Fruit fly (Drosophila melanogaster) whole organism, embryonic: Measurements from ENCODE around the gene natalisin.

ENCODE experiments used
- ATbp ChIP-seq: fragments of 200-800 bp; sonication (Bioruptor generic); optimal IDR thresholded peaks from 2 replicates; lab custom pipeline; 2017; ENCODE audit warnings: missing biosample characterization, mild to moderate bottlenecking, missing genetic modification characterization, missing genetic modification reagents
- Ada2b ChIP-seq: fragments of 200-800 bp; sonication (Bioruptor generic); IDR thresholded peaks from 2 replicates; pipeline ENCODE4 v1.3.6; 2022; ENCODE audit warnings: missing biosample characterization, missing genetic modification characterization
- Atf-2 ChIP-seq: fragments of 200-800 bp; sonication (Bioruptor generic); optimal IDR thresholded peaks from 2 replicates; lab custom pipeline; 2016; ENCODE audit warnings: missing biosample characterization, missing genetic modification characterization
- Awh ChIP-seq: fragments of 200-800 bp; sonication (Bioruptor generic); IDR thresholded peaks from 2 replicates; pipeline ENCODE4, ENCODE4 v1.3.6; 2022; ENCODE audit warnings: missing biosample characterization, missing genetic modification characterization
- CG10267 ChIP-seq: fragments of 200-800 bp; sonication (Bioruptor generic); optimal IDR thresholded peaks from 2 replicates; lab custom pipeline; 2018; ENCODE audit warnings: missing biosample characterization, mild to moderate bottlenecking, missing genetic modification characterization, moderate library complexity
- CG10274 ChIP-seq: fragments of 200-800 bp; sonication (Bioruptor generic); optimal IDR thresholded peaks from 3 replicates; lab custom pipeline; 2017; ENCODE audit warnings: missing biosample characterization, mild to moderate bottlenecking, missing genetic modification characterization
- CG10959 ChIP-seq: fragments of 200-800 bp; sonication (Bioruptor generic); IDR thresholded peaks from 2 replicates; pipeline ENCODE4 v1.3.6; 2022; ENCODE audit warnings: missing biosample characterization, missing genetic modification characterization
- CG12744 ChIP-seq: fragments of 200-800 bp; sonication (Bioruptor generic); optimal IDR thresholded peaks from 2 replicates; lab custom pipeline; 2016; ENCODE audit warnings: missing biosample characterization, missing genetic modification characterization
- CG13894 ChIP-seq: fragments of 200-800 bp; sonication (Bioruptor generic); optimal IDR thresholded peaks from 3 replicates; lab custom pipeline; 2018; ENCODE audit warnings: missing biosample characterization, mild to moderate bottlenecking, missing genetic modification characterization, moderate library complexity
- CG14860 ChIP-seq: fragments of 200-800 bp; sonication (Bioruptor generic); IDR thresholded peaks from 3 replicates; pipeline ENCODE4 v1.3.6; 2022; ENCODE audit warnings: missing biosample characterization, missing genetic modification characterization; ENCODE audit not compliant: partially characterized antibody
- CG14965 ChIP-seq: fragments of 200-800 bp; sonication (Bioruptor generic); optimal IDR thresholded peaks from 2 replicates; lab custom pipeline; 2016; ENCODE audit warnings: missing biosample characterization, missing genetic modification characterization, borderline replicate concordance
- CG15269 ChIP-seq: fragments of 200-800 bp; sonication (Bioruptor generic); optimal IDR thresholded peaks from 2 replicates; lab custom pipeline; 2018; ENCODE audit warnings: missing biosample characterization, mild to moderate bottlenecking, missing genetic modification characterization, moderate library complexity
- CG16813 ChIP-seq: fragments of 200-800 bp; sonication (Bioruptor generic); IDR thresholded peaks from 3 replicates; pipeline ENCODE4 v1.3.6; 2022; ENCODE audit warnings: missing biosample characterization, missing genetic modification characterization; ENCODE audit not compliant: partially characterized antibody
- CG16815 ChIP-seq: fragments of 200-800 bp; sonication (Bioruptor generic); optimal IDR thresholded peaks from 3 replicates; lab custom pipeline; 2017; ENCODE audit warnings: missing biosample characterization, mild to moderate bottlenecking, missing genetic modification characterization
- CG32532 ChIP-seq: fragments of 200-800 bp; sonication (Bioruptor generic); IDR thresholded peaks from 2 replicates; pipeline ENCODE4 v1.3.6; 2022; ENCODE audit warnings: missing biosample characterization, missing genetic modification characterization
- CG4617 ChIP-seq: fragments of 200-800 bp; sonication (Bioruptor generic); optimal IDR thresholded peaks from 3 replicates; lab custom pipeline; 2016; ENCODE audit warnings: missing biosample characterization, missing genetic modification characterization, borderline replicate concordance
- CG4707 ChIP-seq: fragments of 200-800 bp; sonication (Bioruptor generic); optimal IDR thresholded peaks from 2 replicates; lab custom pipeline; 2018; ENCODE audit warnings: missing biosample characterization, mild to moderate bottlenecking, missing genetic modification characterization, moderate library complexity
- CG4854 ChIP-seq: fragments of 200-800 bp; sonication (Bioruptor generic); optimal IDR thresholded peaks from 2 replicates; lab custom pipeline; 2016; ENCODE audit warnings: missing biosample characterization, missing genetic modification characterization, inconsistent platforms
- CG6689 ChIP-seq: fragments of 200-800 bp; sonication (Bioruptor generic); IDR thresholded peaks from 2 replicates; pipeline ENCODE4 v1.3.6; 2022; ENCODE audit warnings: missing biosample characterization, missing genetic modification characterization
- CG6791 ChIP-seq: fragments of 200-800 bp; sonication (Bioruptor generic); IDR thresholded peaks from 3 replicates; pipeline ENCODE4 v1.3.6; 2022; ENCODE audit warnings: missing biosample characterization, missing genetic modification characterization; ENCODE audit not compliant: partially characterized antibody
- CG8388 ChIP-seq: fragments of 200-800 bp; sonication (Bioruptor generic); optimal IDR thresholded peaks from 2 replicates; lab custom pipeline; 2019; ENCODE audit warnings: missing biosample characterization, mild to moderate bottlenecking, missing genetic modification characterization, moderate library complexity
- CG9797 ChIP-seq: fragments of 200-800 bp; sonication (Bioruptor generic); optimal IDR thresholded peaks from 3 replicates; lab custom pipeline; 2018; ENCODE audit warnings: missing biosample characterization, mild to moderate bottlenecking, missing genetic modification characterization
- Camta ChIP-seq: fragments of 200-800 bp; sonication (Bioruptor generic); optimal IDR thresholded peaks from 2 replicates; lab custom pipeline; 2016; ENCODE audit warnings: missing biosample characterization, missing genetic modification characterization
- Dad ChIP-seq: fragments of 200-800 bp; sonication (Bioruptor generic); optimal IDR thresholded peaks from 3 replicates; lab custom pipeline; 2016; ENCODE audit warnings: missing biosample characterization, missing genetic modification characterization
- ERR ChIP-seq: fragments of 200-800 bp; sonication (Bioruptor generic); optimal IDR thresholded peaks from 2 replicates; lab custom pipeline; 2016; ENCODE audit warnings: missing biosample characterization, missing genetic modification characterization
- Ets65A ChIP-seq: fragments of 200-800 bp; sonication (Bioruptor generic); peaks from one replicate; lab custom pipeline; 2016; ENCODE audit warnings: missing biosample characterization, missing genetic modification characterization
- Hr78 ChIP-seq, 2 experiments: fragments of 200-800 bp in 1 of 2; fragments of >200 bp in 1 of 2; sonication (Bioruptor generic) in 1 of 2; optimal IDR thresholded peaks; 2 replicates each; lab custom pipeline; 2017 to 2019; ENCODE audit warnings: missing biosample characterization in 2 of 2, missing genetic modification characterization in 2 of 2, mild to moderate bottlenecking in 1 of 2, moderate library complexity in 1 of 2
- Opbp ChIP-seq: fragments of 200-800 bp; sonication (Bioruptor generic); IDR thresholded peaks from 3 replicates; pipeline ENCODE4 v1.3.6; 2022; ENCODE audit warnings: missing biosample characterization, missing genetic modification characterization; ENCODE audit not compliant: partially characterized antibody
- Sin3A ChIP-seq: fragments of >200 bp; optimal IDR thresholded peaks from 2 replicates; lab custom pipeline; 2018
- Sox100B ChIP-seq: fragments of 200-800 bp; sonication (Bioruptor generic); optimal IDR thresholded peaks from 3 replicates; lab custom pipeline; 2018; ENCODE audit warnings: missing biosample characterization, mild to moderate bottlenecking, missing genetic modification characterization
- Taf1 ChIP-seq: fragments of 200-800 bp; sonication (Bioruptor generic); IDR thresholded peaks from 2 replicates; pipeline ENCODE4 v1.3.6; 2022; ENCODE audit warnings: missing biosample characterization, missing genetic modification characterization
- Xrp1 ChIP-seq: fragments of 200-800 bp; sonication (Bioruptor generic); IDR thresholded peaks from 2 replicates; pipeline ENCODE4 v1.3.6; 2022; ENCODE audit warnings: missing biosample characterization, missing genetic modification characterization
- ab ChIP-seq: fragments of 200-800 bp; sonication (Bioruptor generic); optimal IDR thresholded peaks from 2 replicates; lab custom pipeline; 2016; ENCODE audit warnings: missing biosample characterization, missing genetic modification characterization
- ase ChIP-seq: fragments of 200-800 bp; sonication (Bioruptor generic); IDR thresholded peaks from 3 replicates; pipeline ENCODE4 v1.3.6; 2022; ENCODE audit warnings: missing biosample characterization, missing genetic modification characterization
- bowl ChIP-seq: fragments of 200-800 bp; sonication (Bioruptor generic); IDR thresholded peaks from 2 replicates; pipeline ENCODE4 v1.3.6; 2022; ENCODE audit warnings: missing biosample characterization, missing genetic modification characterization
- crol ChIP-seq: fragments of 200-800 bp; sonication (Bioruptor generic); IDR thresholded peaks from 2 replicates; pipeline ENCODE4 v1.3.6; 2022; ENCODE audit warnings: missing biosample characterization, missing genetic modification characterization
- dmrt11E ChIP-seq: fragments of 200-800 bp; sonication (Bioruptor generic); optimal IDR thresholded peaks from 3 replicates; lab custom pipeline; 2018; ENCODE audit warnings: missing biosample characterization, mild to moderate bottlenecking, missing genetic modification characterization, moderate library complexity
- dmrt99B ChIP-seq: fragments of 200-800 bp; sonication (Bioruptor generic); optimal IDR thresholded peaks from 2 replicates; lab custom pipeline; 2018; ENCODE audit warnings: missing biosample characterization, mild to moderate bottlenecking, missing genetic modification characterization, moderate library complexity
- fd102C ChIP-seq: fragments of 200-800 bp; sonication (Bioruptor generic); optimal IDR thresholded peaks from 2 replicates; lab custom pipeline; 2018; ENCODE audit warnings: missing biosample characterization, mild to moderate bottlenecking, missing genetic modification characterization, moderate library complexity
- gce ChIP-seq: fragments of 200-800 bp; sonication (Bioruptor generic); IDR thresholded peaks from 3 replicates; pipeline ENCODE4 v1.3.6; 2022; ENCODE audit warnings: missing biosample characterization, missing genetic modification characterization
- grau ChIP-seq: fragments of 200-800 bp; optimal IDR thresholded peaks from 3 replicates; lab custom pipeline; 2019; ENCODE audit warnings: missing biosample characterization, mild to moderate bottlenecking, missing genetic modification characterization, moderate library complexity
- gt ChIP-seq: fragments of 200-800 bp; sonication (Bioruptor generic); IDR thresholded peaks from 2 replicates; pipeline ENCODE4 v1.3.6; 2022; ENCODE audit warnings: missing biosample characterization, missing genetic modification characterization
- nerfin-1 ChIP-seq: fragments of 200-800 bp; sonication (Bioruptor generic); optimal IDR thresholded peaks from 3 replicates; lab custom pipeline; 2019; ENCODE audit warnings: missing biosample characterization, mild to moderate bottlenecking, missing genetic modification characterization, moderate library complexity
- odd ChIP-seq: fragments of 200-800 bp; sonication (Bioruptor generic); optimal IDR thresholded peaks from 2 replicates; lab custom pipeline; 2017; ENCODE audit warnings: missing biosample characterization, mild to moderate bottlenecking, missing genetic modification characterization
- pan ChIP-seq, 4 experiments: fragments of >200 bp in 3 of 4; fragments of 200-800 bp in 1 of 4; sonication (Bioruptor generic) in 1 of 4; optimal IDR thresholded peaks in 3 of 4; IDR thresholded peaks in 1 of 4; 2 replicates each; pipeline versions ENCODE4 v1.3.6 to Lab custom; 2017 to 2022; ENCODE audit warnings: missing biosample characterization in 2 of 4, missing genetic modification characterization in 2 of 4, mixed read lengths in 1 of 4
- pb ChIP-seq: fragments of 200-800 bp; sonication (Bioruptor generic); optimal IDR thresholded peaks from 3 replicates; lab custom pipeline; 2016; ENCODE audit warnings: missing biosample characterization, missing genetic modification characterization
- pros ChIP-seq: fragments of 200-800 bp; sonication (Bioruptor generic); optimal IDR thresholded peaks from 3 replicates; lab custom pipeline; 2019; ENCODE audit warnings: missing biosample characterization, mild to moderate bottlenecking, missing genetic modification characterization, moderate library complexity
- so ChIP-seq: fragments of 200-800 bp; sonication (Bioruptor generic); IDR thresholded peaks from 3 replicates; pipeline ENCODE4 v1.3.6; 2022; ENCODE audit warnings: missing biosample characterization, missing genetic modification characterization
- trh ChIP-seq: fragments of 200-800 bp; sonication (Bioruptor generic); optimal IDR thresholded peaks from 2 replicates; lab custom pipeline; 2016; ENCODE audit warnings: missing biosample characterization, missing genetic modification characterization
- zen2 ChIP-seq: fragments of 200-800 bp; sonication (Bioruptor generic); IDR thresholded peaks from 3 replicates; pipeline ENCODE4 v1.3.6; 2022; ENCODE audit warnings: missing biosample characterization, missing genetic modification characterization; ENCODE audit not compliant: partially characterized antibody

natalisin gene

dm6 chr3R:14421818-14422217 is 3.4 kb downstream of the natalisin start:
- peak; percentile 23 for TF ChIP-seq dmrt99B
- no peak for TF ChIP-seq Hr78 (GFP tag; optimal IDR thresholded peaks at IDR 0.05; lab: Kevin White, UChicago)
- no peak for TF ChIP-seq Opbp
- no peak for TF ChIP-seq Awh
- TF ChIP-seq CG9797 = no peak
- TF ChIP-seq grau (tag; lab: Kevin White, UChicago) = peak; percentile 13
- TF ChIP-seq crol = no peak
- TF ChIP-seq pan (optimal IDR thresholded peaks at IDR 0.05; lab: Kevin White, UChicago) = no peak
- peak in 1 of 2 experiments; percentile 19 for TF ChIP-seq pan (GFP tag; optimal IDR thresholded peaks at IDR 0.05 in 1 of 2, IDR thresholded peaks at IDR 0.05 in 1 of 2)
- TF ChIP-seq zen2 = no peak
- TF ChIP-seq odd (GFP tag; lab: Kevin White, UChicago) = no peak
- TF ChIP-seq Sin3A (lab: Kevin White, UChicago) = no peak
- no peak for TF ChIP-seq CG32532 (GFP tag; lab: Robert Waterston, UW)
- 0 out of 2 replicates have a peak, but pooled peaks have one; percentile 14 for TF ChIP-seq CG6689
- no peak for TF ChIP-seq CG4854 (GFP tag; lab: Kevin White, UChicago)
- no peak for TF ChIP-seq CG10274
- TF ChIP-seq pros (GFP tag; lab: Kevin White, UChicago) = no peak
- TF ChIP-seq Ets65A (GFP tag; lab: Kevin White, UChicago) = peak; percentile 73
- no peak for TF ChIP-seq CG13894 (tag; lab: Kevin White, UChicago)
- TF ChIP-seq dmrt11E (tag; lab: Kevin White, UChicago) = peak; percentile 17
- TF ChIP-seq CG6791 (GFP tag; lab: Robert Waterston, UW) = no peak
- no peak for TF ChIP-seq Ada2b (GFP tag; lab: Robert Waterston, UW)
- no peak for TF ChIP-seq nerfin-1 (tag; lab: Kevin White, UChicago)
- no peak for TF ChIP-seq fd102C
- TF ChIP-seq ATbp (GFP tag; lab: Kevin White, UChicago) = no peak
- TF ChIP-seq gce (GFP tag; lab: Robert Waterston, UW) = no peak
- no peak for TF ChIP-seq bowl
- no peak for TF ChIP-seq ase (GFP tag; lab: Robert Waterston, UW)
- no peak for TF ChIP-seq CG14965
- peak; percentile 32; the same call in 1 of the 2 replicates for TF ChIP-seq Xrp1 (GFP tag; lab: Robert Waterston, UW)
- TF ChIP-seq ERR (GFP tag; lab: Kevin White, UChicago) = no peak
- no peak for TF ChIP-seq CG10959
- TF ChIP-seq CG16815 (GFP tag; lab: Kevin White, UChicago) = no peak
- TF ChIP-seq ab (GFP tag; lab: Kevin White, UChicago) = no peak
- no peak for TF ChIP-seq Atf-2 (GFP tag; lab: Kevin White, UChicago)
- no peak for TF ChIP-seq CG14860 (GFP tag; lab: Robert Waterston, UW)
- TF ChIP-seq Sox100B (GFP tag; lab: Kevin White, UChicago) = peak; percentile 13
- no peak for TF ChIP-seq Camta
- no peak for TF ChIP-seq so (GFP tag; lab: Robert Waterston, UW)
- TF ChIP-seq gt (GFP tag; lab: Robert Waterston, UW) = no peak
- peak; percentile 22 for TF ChIP-seq CG10267
- no peak for TF ChIP-seq trh (GFP tag; lab: Kevin White, UChicago)
- TF ChIP-seq CG16813 = no peak
- no peak for TF ChIP-seq CG4707
- TF ChIP-seq CG15269 (tag; lab: Kevin White, UChicago) = peak; percentile 22
- TF ChIP-seq pb = no peak
- no peak for TF ChIP-seq Dad (GFP tag; lab: Kevin White, UChicago)
- TF ChIP-seq CG4617 (GFP tag; lab: Kevin White, UChicago) = no peak
- TF ChIP-seq CG12744 (GFP tag; lab: Kevin White, UChicago) = no peak
- TF ChIP-seq Taf1 = no peak
- TF ChIP-seq CG8388 (GFP tag; lab: Kevin White, UChicago) = peak; percentile 7
